Worm (Caenorhabditis elegans) whole organism, late embryonic: ENCODE measurements around the gene scl-7.

Experiments
- F13H6.1 ChIP-seq: sonication (generic microtip); optimal IDR thresholded peaks from 2 replicates; lab custom pipeline; 2016; ENCODE audit warnings: missing genetic modification characterization, missing compliant biosample characterization
- T23F11.4 ChIP-seq: fragments of 200-800 bp; sonication (Bioruptor generic); optimal IDR thresholded peaks from 2 replicates; lab custom pipeline; 2018; ENCODE audit warnings: mild to moderate bottlenecking, missing genetic modification characterization, missing compliant biosample characterization
- Y22D7AL.16 ChIP-seq: sonication (generic microtip); optimal IDR thresholded peaks from 2 replicates; lab custom pipeline; 2016; ENCODE audit warnings: missing genetic modification characterization, missing compliant biosample characterization
- ama-1 ChIP-seq: fragments of 150-350 bp; optimal IDR thresholded peaks from 2 replicates; lab custom pipeline; 2014
- ceh-18 ChIP-seq: sonication (generic microtip); optimal IDR thresholded peaks from 2 replicates; lab custom pipeline; 2016; ENCODE audit warnings: missing genetic modification characterization, missing compliant biosample characterization
- ceh-24 ChIP-seq: sonication (generic microtip); optimal IDR thresholded peaks from 2 replicates; lab custom pipeline; 2016; ENCODE audit warnings: mild to moderate bottlenecking, missing genetic modification characterization, missing compliant biosample characterization
- ceh-30 ChIP-seq: fragments of 150-350 bp; optimal IDR thresholded peaks from 2 replicates; lab custom pipeline; 2014; ENCODE audit warnings: missing biosample characterization, missing genetic modification characterization
- ceh-31 ChIP-seq: sonication (generic microtip); optimal IDR thresholded peaks from 2 replicates; lab custom pipeline; 2016; ENCODE audit warnings: missing genetic modification characterization, missing compliant biosample characterization
- ceh-34 ChIP-seq: sonication (generic microtip); optimal IDR thresholded peaks from 2 replicates; lab custom pipeline; 2016; ENCODE audit warnings: mild to moderate bottlenecking, missing genetic modification characterization, missing compliant biosample characterization
- ceh-45 ChIP-seq: fragments of 200-800 bp; sonication (Bioruptor generic); IDR thresholded peaks from 2 replicates; pipeline ENCODE4 v1.3.6; 2022; ENCODE audit warnings: missing genetic modification reagents, missing genetic modification characterization, missing compliant biosample characterization
- ceh-48 ChIP-seq: sonication (generic microtip); optimal IDR thresholded peaks from 2 replicates; lab custom pipeline; 2016; ENCODE audit warnings: missing genetic modification characterization, inconsistent platforms, missing compliant biosample characterization
- ceh-6 ChIP-seq: fragments of 200-800 bp; sonication (Bioruptor generic); optimal IDR thresholded peaks from 2 replicates; lab custom pipeline; 2018; ENCODE audit warnings: mild to moderate bottlenecking, missing genetic modification characterization, missing compliant biosample characterization
- ceh-9 ChIP-seq: sonication (generic microtip); optimal IDR thresholded peaks from 2 replicates; lab custom pipeline; 2016; ENCODE audit warnings: mild to moderate bottlenecking, missing genetic modification characterization, inconsistent platforms, missing compliant biosample characterization
- dmd-4 ChIP-seq: sonication (generic microtip); optimal IDR thresholded peaks from 2 replicates; lab custom pipeline; 2016; ENCODE audit warnings: borderline replicate concordance, missing genetic modification characterization, missing compliant biosample characterization
- dve-1 ChIP-seq: sonication (generic microtip); optimal IDR thresholded peaks from 2 replicates; lab custom pipeline; 2017; ENCODE audit warnings: antibody characterized with exemption, mild to moderate bottlenecking, missing genetic modification characterization, missing compliant biosample characterization
- elt-4 ChIP-seq: sonication (generic microtip); optimal IDR thresholded peaks from 2 replicates; lab custom pipeline; 2016; ENCODE audit warnings: missing genetic modification characterization, missing compliant biosample characterization
- eyg-1 ChIP-seq: sonication (generic microtip); optimal IDR thresholded peaks from 2 replicates; lab custom pipeline; 2016; ENCODE audit warnings: missing genotype, missing genetic modification characterization, missing compliant biosample characterization
- fax-1 ChIP-seq: sonication (generic microtip); optimal IDR thresholded peaks from 2 replicates; lab custom pipeline; 2016; ENCODE audit warnings: missing genotype, missing genetic modification characterization, missing compliant biosample characterization
- fkh-10 ChIP-seq: fragments of 150-350 bp; optimal IDR thresholded peaks from 2 replicates; lab custom pipeline; 2014; ENCODE audit warnings: missing biosample characterization, missing genetic modification reagents, missing genetic modification characterization
- fkh-6 ChIP-seq: sonication (generic microtip); optimal IDR thresholded peaks from 2 replicates; lab custom pipeline; 2016; ENCODE audit warnings: missing genetic modification characterization, missing compliant biosample characterization
- hlh-13 ChIP-seq: fragments of 200-800 bp; sonication (Bioruptor generic); optimal IDR thresholded peaks from 2 replicates; lab custom pipeline; 2018; ENCODE audit warnings: mild to moderate bottlenecking, missing genetic modification characterization, missing compliant biosample characterization
- lim-6 ChIP-seq: sonication (generic microtip); optimal IDR thresholded peaks from 2 replicates; lab custom pipeline; 2016; ENCODE audit warnings: missing genetic modification characterization, missing compliant biosample characterization
- lin-11 ChIP-seq: fragments of 200-800 bp; sonication (Bioruptor generic); optimal IDR thresholded peaks from 2 replicates; lab custom pipeline; 2018; ENCODE audit warnings: mild to moderate bottlenecking, missing genetic modification characterization, missing compliant biosample characterization
- madf-2 ChIP-seq: sonication (generic microtip); optimal IDR thresholded peaks from 2 replicates; lab custom pipeline; 2017; ENCODE audit warnings: missing genetic modification characterization, missing compliant biosample characterization
- mec-3 ChIP-seq: sonication (generic microtip); optimal IDR thresholded peaks from 2 replicates; lab custom pipeline; 2016; ENCODE audit warnings: borderline replicate concordance, missing genetic modification characterization, missing compliant biosample characterization
- nhr-11 ChIP-seq: fragments of 150-350 bp; optimal IDR thresholded peaks from 2 replicates; lab custom pipeline; 2014; ENCODE audit warnings: missing biosample characterization, missing genetic modification characterization
- nhr-232 ChIP-seq: sonication (generic microtip); optimal IDR thresholded peaks from 2 replicates; lab custom pipeline; 2016; ENCODE audit warnings: missing genetic modification characterization, missing compliant biosample characterization
- npax-4 ChIP-seq: sonication (generic microtip); optimal IDR thresholded peaks from 2 replicates; lab custom pipeline; 2016; ENCODE audit warnings: missing genetic modification characterization, missing compliant biosample characterization
- pag-3 ChIP-seq: sonication (generic microtip); optimal IDR thresholded peaks from 2 replicates; lab custom pipeline; 2016; ENCODE audit warnings: missing compliant biosample characterization, missing genetic modification characterization, borderline replicate concordance
- pat-9 ChIP-seq: fragments of 200-800 bp; sonication (Bioruptor generic); optimal IDR thresholded peaks from 2 replicates; lab custom pipeline; 2018; ENCODE audit warnings: mild to moderate bottlenecking, missing genetic modification characterization, moderate library complexity, missing compliant biosample characterization
- pax-1 ChIP-seq: fragments of 150-350 bp; optimal IDR thresholded peaks from 2 replicates; lab custom pipeline; 2014; ENCODE audit warnings: missing biosample characterization, missing genetic modification characterization
- pha-4 ChIP-seq: fragments of 150-350 bp; optimal IDR thresholded peaks from 2 replicates; lab custom pipeline; 2018; ENCODE audit warnings: missing biosample characterization, missing genetic modification reagents, missing genetic modification characterization
- pqm-1 ChIP-seq: sonication (generic microtip); optimal IDR thresholded peaks from 2 replicates; lab custom pipeline; 2016; ENCODE audit warnings: missing genetic modification characterization, missing compliant biosample characterization
- rnt-1 ChIP-seq: sonication (generic microtip); optimal IDR thresholded peaks from 2 replicates; lab custom pipeline; 2016; ENCODE audit warnings: missing genetic modification characterization, missing compliant biosample characterization
- sox-2 ChIP-seq: fragments of 200-800 bp; sonication (Bioruptor generic); IDR thresholded peaks from 2 replicates; pipeline ENCODE4 v1.3.6; 2022; ENCODE audit warnings: missing genetic modification reagents, missing genetic modification characterization, missing compliant biosample characterization
- sox-4 ChIP-seq: sonication (generic microtip); optimal IDR thresholded peaks from 2 replicates; lab custom pipeline; 2017; ENCODE audit warnings: mild to moderate bottlenecking, missing genetic modification characterization, inconsistent platforms, missing compliant biosample characterization
- tbx-2 ChIP-seq: sonication (generic microtip); optimal IDR thresholded peaks from 2 replicates; lab custom pipeline; 2016; ENCODE audit warnings: missing genetic modification characterization, missing compliant biosample characterization
- ztf-16 ChIP-seq: sonication (generic microtip); optimal IDR thresholded peaks from 2 replicates; lab custom pipeline; 2017; ENCODE audit warnings: missing genetic modification characterization, missing compliant biosample characterization

Gene scl-7

ce11 chrIV:13098652-13099051, 28.4 kb downstream of the scl-7 start, which contains the start of the genes dli-1, tin-9.2 and exos-4.1 (continued):
- TF ChIP-seq ceh-45 (GFP tag; lab: Robert Waterston, UW) = no peak
- no peak for TF ChIP-seq pax-1 (tag; lab: Kevin White, UChicago)
- TF ChIP-seq fkh-6 (tag; lab: Kevin White, UChicago) = no peak
- no peak for TF ChIP-seq madf-2 (tag; lab: Kevin White, UChicago)
- TF ChIP-seq pha-4 = no peak
- TF ChIP-seq hlh-13 = no peak
- no peak for TF ChIP-seq sox-2 (GFP tag; lab: Robert Waterston, UW)
- TF ChIP-seq, all 69 proteins: peak for 8

- no peak for TF ChIP-seq nhr-11 (tag; lab: Kevin White, UChicago)
- no peak for TF ChIP-seq rnt-1
- no peak for TF ChIP-seq lim-6 (tag; lab: Kevin White, UChicago)
- TF ChIP-seq fkh-10 (GFP tag; lab: Kevin White, UChicago) = no peak
- TF ChIP-seq dmd-4 (tag; lab: Kevin White, UChicago) = no peak
- no peak for TF ChIP-seq hlh-13
- no peak for TF ChIP-seq F13H6.1 (tag; lab: Kevin White, UChicago)
- TF ChIP-seq ceh-18 (tag; lab: Kevin White, UChicago) = no peak
- no peak for TF ChIP-seq ceh-34 (tag; lab: Kevin White, UChicago)
- TF ChIP-seq T23F11.4 (GFP tag; lab: Kevin White, UChicago) = no peak
- no peak for TF ChIP-seq fax-1 (tag; lab: Kevin White, UChicago)
- TF ChIP-seq ztf-16 (tag; lab: Kevin White, UChicago) = no peak
- TF ChIP-seq elt-4 (tag; lab: Kevin White, UChicago) = no peak
Observed at ce11 chrIV:13100415-13100814, 30.2 kb downstream of the scl-7 start, which contains the start of gene fask-1. fask-1 (plus strand) TSS chrIV:13100715.

ce11 chrIV:13104900-13105299, 34.7 kb downstream of the scl-7 start, which contains the start of gene rde-11:
rde-11 (plus strand) TSS chrIV:13105200.
- TF ChIP-seq ceh-24 (tag; lab: Kevin White, UChicago) (no peak), ceh-30 (tag; lab: Kevin White, UChicago) (no peak), pag-3 (no peak), F13H6.1 (tag; lab: Kevin White, UChicago) (no peak), dve-1 (tag; lab: Kevin White, UChicago) (no peak), ceh-48 (tag; lab: Kevin White, UChicago) (no peak), nhr-232 (tag; lab: Kevin White, UChicago) (no peak), tbx-2 (tag; lab: Kevin White, UChicago) (no peak), npax-4 (tag; lab: Kevin White, UChicago) (no peak), sox-2 (GFP tag; lab: Robert Waterston, UW) (no peak), ceh-9 (tag; lab: Kevin White, UChicago) (no peak), pqm-1 (tag; lab: Kevin White, UChicago) (no peak), pat-9 (tag; lab: Kevin White, UChicago) (no peak)

ce11 chrIV:13107359-13107758, 37.1 kb downstream of the scl-7 start, which contains the start of gene B0564.2:
B0564.2 (plus strand) TSS chrIV:13107659.
- TF ChIP-seq lin-11 (no peak), ceh-31 (tag; lab: Kevin White, UChicago) (no peak), mec-3 (tag; lab: Kevin White, UChicago) (no peak), ceh-6 (no peak), Y22D7AL.16 (tag; lab: Kevin White, UChicago) (no peak), dve-1 (tag; lab: Kevin White, UChicago) (no peak), eyg-1 (tag; lab: Kevin White, UChicago) (no peak), sox-4 (tag; lab: Kevin White, UChicago) (no peak), ama-1 (no peak), ceh-24 (tag; lab: Kevin White, UChicago) (no peak)
- TF ChIP-seq, all 69 proteins: peak for 0
